Fruit fly (Drosophila melanogaster) whole organism, embryonic: ENCODE results near the gene Tsen34.

ENCODE experiments used
- CG10321 ChIP-seq: fragments of 200-800 bp; sonication (Bioruptor generic); IDR thresholded peaks from 2 replicates; pipeline ENCODE4 v1.3.6; 2022; ENCODE audit warnings: missing biosample characterization, missing genetic modification characterization
- CG11456 ChIP-seq: fragments of 200-800 bp; sonication (Bioruptor generic); IDR thresholded peaks from 3 replicates; pipeline ENCODE4 v1.3.6; 2022; ENCODE audit warnings: missing biosample characterization, missing genetic modification characterization
- CG12942 ChIP-seq: fragments of 200-800 bp; sonication (Bioruptor generic); optimal IDR thresholded peaks from 3 replicates; lab custom pipeline; 2016; ENCODE audit warnings: missing biosample characterization, missing genetic modification characterization
- CG14050 ChIP-seq: fragments of 200-800 bp; sonication (Bioruptor generic); IDR thresholded peaks from 3 replicates; pipeline ENCODE4 v1.3.6; 2022; ENCODE audit warnings: missing biosample characterization, missing genetic modification characterization
- CG17612 ChIP-seq: fragments of 200-800 bp; sonication (Bioruptor generic); IDR thresholded peaks from 2 replicates; pipeline ENCODE4 v1.3.6; 2022; ENCODE audit warnings: missing biosample characterization, missing genetic modification characterization
- CG18599 ChIP-seq: fragments of 200-800 bp; sonication (Bioruptor generic); optimal IDR thresholded peaks from 3 replicates; lab custom pipeline; 2017; ENCODE audit warnings: missing biosample characterization, missing genetic modification characterization, mild to moderate bottlenecking, moderate library complexity, missing genetic modification reagents
- CG2116 ChIP-seq: fragments of 200-800 bp; sonication (Bioruptor generic); optimal IDR thresholded peaks from 3 replicates; lab custom pipeline; 2018; ENCODE audit warnings: missing biosample characterization, mild to moderate bottlenecking, missing genetic modification characterization
- CG6254 ChIP-seq: fragments of 200-800 bp; sonication (Bioruptor generic); optimal IDR thresholded peaks from 3 replicates; lab custom pipeline; 2017; ENCODE audit warnings: mild to moderate bottlenecking, missing biosample characterization, missing genetic modification reagents, missing genetic modification characterization
- CG6654 ChIP-seq: fragments of 200-800 bp; sonication (Bioruptor generic); optimal IDR thresholded peaks from 2 replicates; lab custom pipeline; 2017; ENCODE audit warnings: missing biosample characterization, mild to moderate bottlenecking, missing genetic modification characterization
- CG6765 ChIP-seq: fragments of 200-800 bp; sonication (Bioruptor generic); optimal IDR thresholded peaks from 3 replicates; lab custom pipeline; 2017; ENCODE audit warnings: missing biosample characterization, mild to moderate bottlenecking, missing genetic modification characterization
- CG8290 ChIP-seq, 3 experiments: fragments of 200-800 bp; sonication (Bioruptor generic); optimal IDR thresholded peaks; 2 replicates each; lab custom pipeline; 2016 to 2019; ENCODE audit warnings: missing biosample characterization in 3 of 3, missing genetic modification characterization in 3 of 3, mild to moderate bottlenecking in 2 of 3, moderate library complexity in 1 of 3
- CG8478 ChIP-seq: fragments of >200 bp; optimal IDR thresholded peaks from 2 replicates; lab custom pipeline; 2018
- CG9215 ChIP-seq: fragments of 200-800 bp; sonication (Bioruptor generic); IDR thresholded peaks from 2 replicates; pipeline ENCODE4 v1.3.6; 2022; ENCODE audit warnings: missing biosample characterization, missing genetic modification characterization
- CrebB ChIP-seq: fragments of 200-800 bp; sonication (Bioruptor generic); optimal IDR thresholded peaks from 3 replicates; lab custom pipeline; 2018; ENCODE audit warnings: missing biosample characterization, mild to moderate bottlenecking, missing genetic modification characterization
- Dek ChIP-seq: fragments of 200-800 bp; sonication (Bioruptor generic); optimal IDR thresholded peaks from 3 replicates; lab custom pipeline; 2019; ENCODE audit warnings: missing biosample characterization, mild to moderate bottlenecking, missing genetic modification characterization, moderate library complexity
- Doc2 ChIP-seq: fragments of 200-800 bp; sonication (Bioruptor generic); IDR thresholded peaks from 2 replicates; pipeline ENCODE4 v1.3.6; 2022; ENCODE audit warnings: missing biosample characterization, missing genetic modification characterization
- Doc3 ChIP-seq: fragments of 200-800 bp; sonication (Bioruptor generic); IDR thresholded peaks from 3 replicates; pipeline ENCODE4 v1.3.6; 2022; ENCODE audit warnings: missing biosample characterization, missing genetic modification characterization; ENCODE audit not compliant: partially characterized antibody
- E2f1 ChIP-seq: fragments of 200-800 bp; sonication (Bioruptor generic); IDR thresholded peaks from 2 replicates; pipeline ENCODE4 v1.3.6; 2022; ENCODE audit warnings: missing biosample characterization, missing genetic modification characterization
- HLH54F ChIP-seq: fragments of 200-800 bp; sonication (Bioruptor generic); optimal IDR thresholded peaks from 3 replicates; lab custom pipeline; 2016; ENCODE audit warnings: missing biosample characterization, missing genetic modification characterization
- Hr3 ChIP-seq: fragments of 200-800 bp; sonication (Bioruptor generic); optimal IDR thresholded peaks from 3 replicates; lab custom pipeline; 2016; ENCODE audit warnings: missing biosample characterization, missing genetic modification characterization
- MESR4 ChIP-seq: fragments of 200-800 bp; sonication (Bioruptor generic); optimal IDR thresholded peaks from 2 replicates; lab custom pipeline; 2018; ENCODE audit warnings: missing biosample characterization, mild to moderate bottlenecking, missing genetic modification characterization, moderate library complexity
- Oli ChIP-seq: fragments of 200-800 bp; sonication (Bioruptor generic); optimal IDR thresholded peaks from 2 replicates; lab custom pipeline; 2018; ENCODE audit warnings: missing biosample characterization, mild to moderate bottlenecking, missing genetic modification characterization, moderate library complexity
- Ptx1 ChIP-seq: fragments of 200-800 bp; sonication (Bioruptor generic); IDR thresholded peaks from 2 replicates; pipeline ENCODE4 v1.3.6; 2022; ENCODE audit warnings: missing biosample characterization, missing genetic modification characterization
- Ravus ChIP-seq: fragments of 200-800 bp; sonication (Bioruptor generic); IDR thresholded peaks from 2 replicates; pipeline ENCODE4 v1.3.6; 2022; ENCODE audit warnings: missing biosample characterization, missing genetic modification characterization
- Sin3A ChIP-seq: fragments of >200 bp; optimal IDR thresholded peaks from 2 replicates; lab custom pipeline; 2018
- Sox100B ChIP-seq: fragments of 200-800 bp; sonication (Bioruptor generic); optimal IDR thresholded peaks from 3 replicates; lab custom pipeline; 2018; ENCODE audit warnings: missing biosample characterization, mild to moderate bottlenecking, missing genetic modification characterization
- Xrp1 ChIP-seq: fragments of 200-800 bp; sonication (Bioruptor generic); IDR thresholded peaks from 2 replicates; pipeline ENCODE4 v1.3.6; 2022; ENCODE audit warnings: missing biosample characterization, missing genetic modification characterization
- ash1 ChIP-seq: fragments of 200-800 bp; sonication (Bioruptor generic); optimal IDR thresholded peaks from 2 replicates; lab custom pipeline; 2018; ENCODE audit warnings: missing biosample characterization, mild to moderate bottlenecking, missing genetic modification characterization
- caup ChIP-seq: fragments of 200-800 bp; sonication (Bioruptor generic); optimal IDR thresholded peaks from 3 replicates; lab custom pipeline; 2017; ENCODE audit warnings: missing biosample characterization, mild to moderate bottlenecking, missing genetic modification characterization, moderate library complexity; ENCODE audit not compliant: severe bottlenecking
- chn ChIP-seq: fragments of 200-800 bp; sonication (Bioruptor generic); optimal IDR thresholded peaks from 2 replicates; lab custom pipeline; 2016; ENCODE audit warnings: missing biosample characterization, missing genetic modification characterization
- dan ChIP-seq: fragments of 200-800 bp; sonication (Bioruptor generic); IDR thresholded peaks from 2 replicates; pipeline ENCODE4 v1.3.6; 2022; ENCODE audit warnings: missing biosample characterization, missing genetic modification characterization
- eyg ChIP-seq: fragments of 200-800 bp; sonication (Bioruptor generic); optimal IDR thresholded peaks from 3 replicates; lab custom pipeline; 2016; ENCODE audit warnings: missing biosample characterization, missing genetic modification characterization
- fd3F ChIP-seq: fragments of 200-800 bp; sonication (Bioruptor generic); optimal IDR thresholded peaks from 2 replicates; lab custom pipeline; 2018; ENCODE audit warnings: missing biosample characterization, mild to moderate bottlenecking, missing genetic modification characterization, moderate library complexity
- gce ChIP-seq: fragments of 200-800 bp; sonication (Bioruptor generic); IDR thresholded peaks from 3 replicates; pipeline ENCODE4 v1.3.6; 2022; ENCODE audit warnings: missing biosample characterization, missing genetic modification characterization
- h ChIP-seq: fragments of >200 bp; optimal IDR thresholded peaks from 2 replicates; lab custom pipeline; 2017
- hkb ChIP-seq, 2 experiments: fragments of 200-800 bp in 1 of 2; fragments of >200 bp in 1 of 2; sonication (Bioruptor generic) in 1 of 2; IDR thresholded peaks in 1 of 2; optimal IDR thresholded peaks in 1 of 2; 2 replicates each; pipeline versions ENCODE4 v1.3.6 to Lab custom; 2017 to 2022; ENCODE audit warnings: missing biosample characterization in 1 of 2, missing genetic modification characterization in 1 of 2
- jigr1 ChIP-seq: fragments of 200-800 bp; sonication (Bioruptor generic); IDR thresholded peaks from 3 replicates; pipeline ENCODE4 v1.3.6; 2022; ENCODE audit warnings: missing biosample characterization, missing genetic modification characterization
- ken ChIP-seq: fragments of 200-800 bp; sonication (Bioruptor generic); IDR thresholded peaks from 3 replicates; pipeline ENCODE4 v1.3.6; 2022; ENCODE audit warnings: missing biosample characterization, missing genetic modification characterization
- nau ChIP-seq: fragments of 200-800 bp; sonication (Bioruptor generic); optimal IDR thresholded peaks from 3 replicates; lab custom pipeline; 2017; ENCODE audit warnings: missing biosample characterization, mild to moderate bottlenecking, missing genetic modification characterization, missing genetic modification reagents
- nerfin-2 ChIP-seq: fragments of 200-800 bp; sonication (Bioruptor generic); IDR thresholded peaks from 2 replicates; pipeline ENCODE4 v1.3.6; 2022; ENCODE audit warnings: missing biosample characterization, missing genetic modification characterization; ENCODE audit not compliant: partially characterized antibody
- pan ChIP-seq, 4 experiments: fragments of >200 bp in 3 of 4; fragments of 200-800 bp in 1 of 4; sonication (Bioruptor generic) in 1 of 4; optimal IDR thresholded peaks in 3 of 4; IDR thresholded peaks in 1 of 4; 2 replicates each; pipeline versions ENCODE4 v1.3.6 to Lab custom; 2017 to 2022; ENCODE audit warnings: missing biosample characterization in 2 of 4, missing genetic modification characterization in 2 of 4, mixed read lengths in 1 of 4
- peb ChIP-seq: fragments of 200-800 bp; sonication (Bioruptor generic); IDR thresholded peaks from 2 replicates; pipeline ENCODE4 v1.3.6; 2022; ENCODE audit warnings: missing biosample characterization, missing genetic modification characterization
- phol ChIP-seq: fragments of 200-800 bp; sonication (Bioruptor generic); optimal IDR thresholded peaks from 3 replicates; lab custom pipeline; 2018; ENCODE audit warnings: missing biosample characterization, mild to moderate bottlenecking, missing genetic modification characterization, moderate library complexity
- pita ChIP-seq: fragments of 200-800 bp; sonication (Bioruptor generic); optimal IDR thresholded peaks from 2 replicates; lab custom pipeline; 2017; ENCODE audit warnings: missing biosample characterization, mild to moderate bottlenecking, missing genetic modification characterization
- rib ChIP-seq: fragments of 200-800 bp; sonication (Bioruptor generic); IDR thresholded peaks from 2 replicates; pipeline ENCODE4 v1.3.6; 2022; ENCODE audit warnings: missing biosample characterization, missing genetic modification characterization
- scrt ChIP-seq: fragments of 200-800 bp; sonication (Bioruptor generic); optimal IDR thresholded peaks from 2 replicates; lab custom pipeline; 2018; ENCODE audit warnings: missing biosample characterization, mild to moderate bottlenecking, missing genetic modification characterization, moderate library complexity
- seq ChIP-seq: fragments of 200-800 bp; sonication (Bioruptor generic); IDR thresholded peaks from 2 replicates; pipeline ENCODE4 v1.3.6; 2022; ENCODE audit warnings: missing biosample characterization, missing genetic modification characterization
- sim ChIP-seq: fragments of 200-800 bp; sonication (Bioruptor generic); IDR thresholded peaks from 2 replicates; pipeline ENCODE4 v1.3.6; 2022; ENCODE audit warnings: missing biosample characterization, missing genetic modification characterization
- sima ChIP-seq: fragments of 200-800 bp; sonication (Bioruptor generic); optimal IDR thresholded peaks from 2 replicates; lab custom pipeline; 2016; ENCODE audit warnings: missing biosample characterization, missing genetic modification characterization
- sug ChIP-seq: fragments of 200-800 bp; optimal IDR thresholded peaks from 2 replicates; lab custom pipeline; 2019; ENCODE audit warnings: missing biosample characterization, mild to moderate bottlenecking, missing genetic modification characterization, moderate library complexity
- vvl ChIP-seq: fragments of 200-800 bp; sonication (Bioruptor generic); IDR thresholded peaks from 2 replicates; pipeline ENCODE4 v1.3.6; 2022; ENCODE audit warnings: missing biosample characterization, missing genetic modification characterization

The Tsen34 gene

DNA sequence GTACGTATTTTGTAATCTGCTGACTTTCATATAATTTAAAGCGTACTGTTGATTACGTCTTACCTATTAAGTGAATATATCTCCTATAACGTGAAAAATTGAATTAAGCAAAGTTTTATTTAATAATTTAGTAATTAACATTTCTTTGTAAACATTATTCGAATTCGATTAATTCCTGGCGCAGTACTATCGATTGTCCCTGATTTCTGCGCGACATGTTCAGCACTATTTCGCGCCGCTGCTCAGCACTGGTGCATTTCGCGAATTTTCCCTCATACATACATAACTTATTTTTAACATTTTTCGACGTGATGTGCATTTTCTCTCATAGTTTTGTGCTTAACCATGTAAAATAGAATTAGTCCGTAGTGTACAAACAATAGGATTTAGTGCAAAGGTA lies 28.0 kb upstream of the Tsen34 start, which contains the start of gene Helz (continued):
- TF ChIP-seq ken (GFP tag; lab: Robert Waterston, UW) (0 out of 3 replicates have a peak, but pooled peaks have one; percentile 16), dan (no peak), eyg (GFP tag; lab: Kevin White, UChicago) (no peak), chn (GFP tag; lab: Kevin White, UChicago) (no peak), Hr3 (no peak), Sin3A (no peak), Oli (tag; lab: Kevin White, UChicago) (no peak), fd3F (no peak), CrebB (tag; lab: Kevin White, UChicago) (no peak), CG11456 (GFP tag; lab: Robert Waterston, UW) (peak; percentile 30; the same call in 1 of the 3 replicates), peb (no peak), scrt (no peak), jigr1 (GFP tag; lab: Robert Waterston, UW) (no peak), vvl (GFP tag; lab: Robert Waterston, UW) (peak; percentile 21; the same call in 1 of the 2 replicates), Ravus (GFP tag; lab: Robert Waterston, UW) (no peak), pita (GFP tag; lab: Kevin White, UChicago) (no peak), gce (GFP tag; lab: Robert Waterston, UW) (no peak), CG8478 (lab: Kevin White, UChicago) (no peak), seq (GFP tag; lab: Robert Waterston, UW) (no peak), hkb (optimal IDR thresholded peaks at IDR 0.05; lab: Kevin White, UChicago) (no peak), hkb (GFP tag; IDR thresholded peaks at IDR 0.05; lab: Robert Waterston, UW) (no peak), Dek (tag; lab: Kevin White, UChicago) (no peak), CG6254 (GFP tag; lab: Kevin White, UChicago) (no peak), HLH54F (GFP tag; lab: Kevin White, UChicago) (no peak), CG17612 (GFP tag; lab: Robert Waterston, UW) (no peak), CG2116 (peak; percentile 3), CG6654 (GFP tag; lab: Kevin White, UChicago) (no peak), sima (GFP tag; lab: Kevin White, UChicago) (no peak), Doc2 (GFP tag; lab: Robert Waterston, UW) (no peak), Xrp1 (GFP tag; lab: Robert Waterston, UW) (0 out of 2 replicates have a peak, but pooled peaks have one; percentile 19), CG10321 (GFP tag; lab: Robert Waterston, UW) (no peak; the same call in 1 of the 2 replicates), CG12942 (no peak), Sox100B (GFP tag; lab: Kevin White, UChicago) (no peak), ash1 (GFP tag; lab: Kevin White, UChicago) (no peak), Doc3 (GFP tag; lab: Robert Waterston, UW) (no peak), pan (optimal IDR thresholded peaks at IDR 0.05; lab: Kevin White, UChicago) (no peak), pan (GFP tag; optimal IDR thresholded peaks at IDR 0.05 in 1 of 2, IDR thresholded peaks at IDR 0.05 in 1 of 2) (no peak), sug (tag; lab: Kevin White, UChicago) (no peak), nau (GFP tag; lab: Kevin White, UChicago) (no peak), phol (tag; lab: Kevin White, UChicago) (no peak), CG9215 (GFP tag; lab: Robert Waterston, UW) (no peak), sim (GFP tag; lab: Robert Waterston, UW) (no peak), h (lab: Kevin White, UChicago) (no peak), caup (GFP tag; lab: Kevin White, UChicago) (peak; percentile 14), CG8290 (GFP tag; optimal IDR thresholded peaks at IDR 0.05; lab: Kevin White, UChicago) (no peak), CG8290 (tag; optimal IDR thresholded peaks at IDR 0.05; lab: Kevin White, UChicago) (peak in 1 of 2 experiments; percentile 77), CG18599 (GFP tag; lab: Kevin White, UChicago) (no peak), Ptx1 (GFP tag; lab: Robert Waterston, UW) (no peak), MESR4 (GFP tag; lab: Kevin White, UChicago) (no peak), nerfin-2 (GFP tag; lab: Robert Waterston, UW) (peak; percentile 31; the same call in 1 of the 2 replicates), CG6765 (GFP tag; lab: Kevin White, UChicago) (no peak), rib (peak; percentile 92), CG14050 (no peak), E2f1 (GFP tag; lab: Robert Waterston, UW) (no peak)
